Fruit fly (Drosophila melanogaster) whole organism, embryonic: ENCODE results near the gene Doc2.

ENCODE experiments used
- Adf1 ChIP-seq: fragments of 200-800 bp; sonication (Bioruptor generic); IDR thresholded peaks from 2 replicates; pipeline ENCODE4 v1.3.6; 2022; ENCODE audit warnings: missing biosample characterization, missing genetic modification characterization
- Aef1 ChIP-seq: fragments of 200-800 bp; sonication (Bioruptor generic); IDR thresholded peaks from 3 replicates; pipeline ENCODE4 v1.3.6; 2022; ENCODE audit warnings: missing biosample characterization, missing genetic modification characterization
- Antp ChIP-seq: fragments of 200-800 bp; sonication (Bioruptor generic); optimal IDR thresholded peaks from 3 replicates; lab custom pipeline; 2016; ENCODE audit warnings: missing biosample characterization, missing genetic modification characterization
- Bgb ChIP-seq: fragments of 200-800 bp; sonication (Bioruptor generic); IDR thresholded peaks from 2 replicates; pipeline ENCODE4 v1.3.6; 2022; ENCODE audit warnings: missing biosample characterization, missing genetic modification characterization; ENCODE audit not compliant: partially characterized antibody
- CG11504 ChIP-seq: fragments of 200-800 bp; sonication (Bioruptor generic); optimal IDR thresholded peaks from 3 replicates; lab custom pipeline; 2019; ENCODE audit warnings: missing biosample characterization, mild to moderate bottlenecking, missing genetic modification characterization, moderate library complexity
- CG11560 ChIP-seq: fragments of 200-800 bp; sonication (Bioruptor generic); IDR thresholded peaks from 3 replicates; pipeline ENCODE4 v1.3.6; 2022; ENCODE audit warnings: missing biosample characterization, missing genetic modification characterization
- CG12769 ChIP-seq: fragments of 200-800 bp; sonication (Bioruptor generic); optimal IDR thresholded peaks from 2 replicates; lab custom pipeline; 2019; ENCODE audit warnings: missing biosample characterization, mild to moderate bottlenecking, missing genetic modification characterization, moderate library complexity
- CG13894 ChIP-seq: fragments of 200-800 bp; sonication (Bioruptor generic); optimal IDR thresholded peaks from 3 replicates; lab custom pipeline; 2018; ENCODE audit warnings: missing biosample characterization, mild to moderate bottlenecking, missing genetic modification characterization, moderate library complexity
- CG15479 ChIP-seq: fragments of 200-800 bp; sonication (Bioruptor generic); optimal IDR thresholded peaks from 3 replicates; lab custom pipeline; 2019; ENCODE audit warnings: missing biosample characterization, mild to moderate bottlenecking, missing genetic modification characterization, moderate library complexity
- CG2712 ChIP-seq: fragments of 200-800 bp; optimal IDR thresholded peaks from 3 replicates; lab custom pipeline; 2019; ENCODE audit warnings: missing biosample characterization, mild to moderate bottlenecking, missing genetic modification characterization, moderate library complexity
- CG30431 ChIP-seq: fragments of 200-800 bp; sonication (Bioruptor generic); optimal IDR thresholded peaks from 2 replicates; lab custom pipeline; 2017; ENCODE audit warnings: missing biosample characterization, missing genetic modification characterization
- CG3163 ChIP-seq: fragments of 200-800 bp; sonication (Bioruptor generic); optimal IDR thresholded peaks from 3 replicates; lab custom pipeline; 2016; ENCODE audit warnings: missing biosample characterization, missing genetic modification characterization
- CG4617 ChIP-seq: fragments of 200-800 bp; sonication (Bioruptor generic); optimal IDR thresholded peaks from 3 replicates; lab custom pipeline; 2016; ENCODE audit warnings: missing biosample characterization, missing genetic modification characterization, borderline replicate concordance
- CG6254 ChIP-seq: fragments of 200-800 bp; sonication (Bioruptor generic); optimal IDR thresholded peaks from 3 replicates; lab custom pipeline; 2017; ENCODE audit warnings: mild to moderate bottlenecking, missing biosample characterization, missing genetic modification reagents, missing genetic modification characterization
- CG6689 ChIP-seq: fragments of 200-800 bp; sonication (Bioruptor generic); IDR thresholded peaks from 2 replicates; pipeline ENCODE4 v1.3.6; 2022; ENCODE audit warnings: missing biosample characterization, missing genetic modification characterization
- CG8388 ChIP-seq: fragments of 200-800 bp; sonication (Bioruptor generic); optimal IDR thresholded peaks from 2 replicates; lab custom pipeline; 2019; ENCODE audit warnings: missing biosample characterization, mild to moderate bottlenecking, missing genetic modification characterization, moderate library complexity
- Deaf1 ChIP-seq: fragments of 200-800 bp; optimal IDR thresholded peaks from 3 replicates; lab custom pipeline; 2019; ENCODE audit warnings: missing biosample characterization, mild to moderate bottlenecking, missing genetic modification characterization, moderate library complexity
- Dek ChIP-seq: fragments of 200-800 bp; sonication (Bioruptor generic); optimal IDR thresholded peaks from 3 replicates; lab custom pipeline; 2019; ENCODE audit warnings: missing biosample characterization, mild to moderate bottlenecking, missing genetic modification characterization, moderate library complexity
- Dip2 ChIP-seq: fragments of 200-800 bp; sonication (Bioruptor generic); IDR thresholded peaks from 2 replicates; pipeline ENCODE4 v1.3.6; 2022; ENCODE audit warnings: missing biosample characterization, missing genetic modification characterization
- Ets65A ChIP-seq: fragments of 200-800 bp; sonication (Bioruptor generic); peaks from one replicate; lab custom pipeline; 2016; ENCODE audit warnings: missing biosample characterization, missing genetic modification characterization
- Hey ChIP-seq: fragments of 200-800 bp; sonication (Bioruptor generic); optimal IDR thresholded peaks from 3 replicates; lab custom pipeline; 2018; ENCODE audit warnings: missing biosample characterization, mild to moderate bottlenecking, missing genetic modification characterization
- Nf-YB ChIP-seq: fragments of 200-800 bp; sonication (Bioruptor generic); optimal IDR thresholded peaks from 3 replicates; lab custom pipeline; 2019; ENCODE audit warnings: missing biosample characterization, mild to moderate bottlenecking, missing genetic modification characterization, moderate library complexity
- Nf-YC ChIP-seq: fragments of 200-800 bp; optimal IDR thresholded peaks from 3 replicates; lab custom pipeline; 2019; ENCODE audit warnings: missing biosample characterization, mild to moderate bottlenecking, missing genetic modification characterization, moderate library complexity
- Opbp ChIP-seq: fragments of 200-800 bp; sonication (Bioruptor generic); IDR thresholded peaks from 3 replicates; pipeline ENCODE4 v1.3.6; 2022; ENCODE audit warnings: missing biosample characterization, missing genetic modification characterization; ENCODE audit not compliant: partially characterized antibody
- Ssrp ChIP-seq: fragments of 200-800 bp; sonication (Bioruptor generic); optimal IDR thresholded peaks from 2 replicates; lab custom pipeline; 2018; ENCODE audit warnings: missing biosample characterization, mild to moderate bottlenecking, missing genetic modification characterization, moderate library complexity
- Trl ChIP-seq, 3 experiments: fragments of >200 bp in 2 of 3; fragments of 200-800 bp in 1 of 3; sonication (Bioruptor generic) in 1 of 3; optimal IDR thresholded peaks; 2 replicates in 1 of 3; 3 replicates in 2 of 3; lab custom pipeline; 2016 to 2017; ENCODE audit warnings: missing biosample characterization in 1 of 3, missing genetic modification characterization in 1 of 3
- abd-A ChIP-seq: fragments of 200-800 bp; sonication (Bioruptor generic); optimal IDR thresholded peaks from 3 replicates; lab custom pipeline; 2019; ENCODE audit warnings: missing biosample characterization, mild to moderate bottlenecking, missing genetic modification characterization, moderate library complexity
- amos ChIP-seq: fragments of 200-800 bp; sonication (Bioruptor generic); IDR thresholded peaks from 2 replicates; pipeline ENCODE4 v1.3.6; 2022; ENCODE audit warnings: missing biosample characterization, missing genetic modification characterization; ENCODE audit not compliant: partially characterized antibody
- bbx ChIP-seq: fragments of 200-800 bp; sonication (Bioruptor generic); IDR thresholded peaks from 2 replicates; pipeline ENCODE4 v1.3.6; 2022; ENCODE audit warnings: missing biosample characterization, missing genetic modification characterization; ENCODE audit not compliant: partially characterized antibody
- br ChIP-seq: fragments of >200 bp; optimal IDR thresholded peaks from 2 replicates; lab custom pipeline; 2017
- crol ChIP-seq: fragments of 200-800 bp; sonication (Bioruptor generic); IDR thresholded peaks from 2 replicates; pipeline ENCODE4 v1.3.6; 2022; ENCODE audit warnings: missing biosample characterization, missing genetic modification characterization
- dan ChIP-seq: fragments of 200-800 bp; sonication (Bioruptor generic); IDR thresholded peaks from 2 replicates; pipeline ENCODE4 v1.3.6; 2022; ENCODE audit warnings: missing biosample characterization, missing genetic modification characterization
- ewg ChIP-seq: fragments of 200-800 bp; sonication (Bioruptor generic); optimal IDR thresholded peaks from 3 replicates; lab custom pipeline; 2017; ENCODE audit warnings: mild to moderate bottlenecking, missing biosample characterization, missing genetic modification reagents, missing genetic modification characterization
- gcm ChIP-seq: fragments of 200-800 bp; sonication (Bioruptor generic); optimal IDR thresholded peaks from 2 replicates; lab custom pipeline; 2019; ENCODE audit warnings: missing biosample characterization, mild to moderate bottlenecking, missing genetic modification characterization, moderate library complexity
- hth ChIP-seq: fragments of >200 bp; optimal IDR thresholded peaks from 2 replicates; lab custom pipeline; 2017; ENCODE audit warnings: inconsistent platforms
- kni ChIP-seq: fragments of 200-800 bp; sonication (Bioruptor generic); optimal IDR thresholded peaks from 3 replicates; lab custom pipeline; 2017; ENCODE audit warnings: mild to moderate bottlenecking, missing biosample characterization, missing genetic modification reagents, missing genetic modification characterization
- lab ChIP-seq: fragments of 200-800 bp; sonication (Bioruptor generic); optimal IDR thresholded peaks from 3 replicates; lab custom pipeline; 2017; ENCODE audit warnings: missing biosample characterization, missing genetic modification characterization, mild to moderate bottlenecking, moderate library complexity, missing genetic modification reagents
- oc ChIP-seq: fragments of 200-800 bp; sonication (Bioruptor generic); optimal IDR thresholded peaks from 2 replicates; lab custom pipeline; 2018; ENCODE audit warnings: missing biosample characterization, mild to moderate bottlenecking, missing genetic modification characterization, moderate library complexity
- pan ChIP-seq, 4 experiments: fragments of >200 bp in 3 of 4; fragments of 200-800 bp in 1 of 4; sonication (Bioruptor generic) in 1 of 4; optimal IDR thresholded peaks in 3 of 4; IDR thresholded peaks in 1 of 4; 2 replicates each; pipeline versions ENCODE4 v1.3.6 to Lab custom; 2017 to 2022; ENCODE audit warnings: missing biosample characterization in 2 of 4, missing genetic modification characterization in 2 of 4, mixed read lengths in 1 of 4
- pita ChIP-seq: fragments of 200-800 bp; sonication (Bioruptor generic); optimal IDR thresholded peaks from 2 replicates; lab custom pipeline; 2017; ENCODE audit warnings: missing biosample characterization, mild to moderate bottlenecking, missing genetic modification characterization
- pros ChIP-seq: fragments of 200-800 bp; sonication (Bioruptor generic); optimal IDR thresholded peaks from 3 replicates; lab custom pipeline; 2019; ENCODE audit warnings: missing biosample characterization, mild to moderate bottlenecking, missing genetic modification characterization, moderate library complexity
- repo ChIP-seq: fragments of 200-800 bp; sonication (Bioruptor generic); optimal IDR thresholded peaks from 2 replicates; lab custom pipeline; 2016; ENCODE audit warnings: missing biosample characterization, missing genetic modification characterization
- row ChIP-seq: fragments of 200-800 bp; sonication (Bioruptor generic); IDR thresholded peaks from 3 replicates; pipeline ENCODE4 v1.3.6; 2022; ENCODE audit warnings: missing biosample characterization, missing genetic modification characterization
- run ChIP-seq: fragments of 200-800 bp; sonication (Bioruptor generic); optimal IDR thresholded peaks from 3 replicates; lab custom pipeline; 2018; ENCODE audit warnings: missing biosample characterization, mild to moderate bottlenecking, missing genetic modification characterization
- schlank ChIP-seq: fragments of 200-800 bp; sonication (Bioruptor generic); optimal IDR thresholded peaks from 2 replicates; lab custom pipeline; 2018; ENCODE audit warnings: missing biosample characterization, mild to moderate bottlenecking, missing genetic modification characterization
- scrt ChIP-seq: fragments of 200-800 bp; sonication (Bioruptor generic); optimal IDR thresholded peaks from 2 replicates; lab custom pipeline; 2018; ENCODE audit warnings: missing biosample characterization, mild to moderate bottlenecking, missing genetic modification characterization, moderate library complexity
- seq ChIP-seq: fragments of 200-800 bp; sonication (Bioruptor generic); IDR thresholded peaks from 2 replicates; pipeline ENCODE4 v1.3.6; 2022; ENCODE audit warnings: missing biosample characterization, missing genetic modification characterization
- stc ChIP-seq: fragments of 200-800 bp; sonication (Bioruptor generic); IDR thresholded peaks from 2 replicates; pipeline ENCODE4 v1.3.6; 2022; ENCODE audit warnings: missing biosample characterization, missing genetic modification characterization
- tgo ChIP-seq: fragments of 200-800 bp; sonication (Bioruptor generic); IDR thresholded peaks from 3 replicates; pipeline ENCODE4 v1.3.6; 2022; ENCODE audit warnings: missing biosample characterization, missing genetic modification characterization
- zfh1 ChIP-seq: fragments of 200-800 bp; sonication (Bioruptor generic); IDR thresholded peaks from 3 replicates; pipeline ENCODE4 v1.3.6; 2022; ENCODE audit warnings: missing biosample characterization, missing genetic modification characterization

Gene Doc2

dm6 chr3L:9051830-9052259 is 32.8 kb upstream of the Doc2 start:
- TF ChIP-seq scrt (GFP tag; lab: Kevin White, UChicago): peak; percentile 92
- no peak for TF ChIP-seq CG15479 (GFP tag; lab: Kevin White, UChicago)
- TF ChIP-seq pita (GFP tag; lab: Kevin White, UChicago): no peak
- TF ChIP-seq Deaf1 (tag; lab: Kevin White, UChicago): peak; percentile 94
- TF ChIP-seq seq (GFP tag; lab: Robert Waterston, UW): peak; percentile 73
- TF ChIP-seq schlank (tag; lab: Kevin White, UChicago): no peak
- TF ChIP-seq CG12769 (tag; lab: Kevin White, UChicago): no peak
- no peak for TF ChIP-seq zfh1 (GFP tag; lab: Robert Waterston, UW)
- TF ChIP-seq CG11560 (tag; lab: Robert Waterston, UW): no peak
- TF ChIP-seq Antp (GFP tag; lab: Kevin White, UChicago): no peak
- no peak for TF ChIP-seq hth (lab: Kevin White, UChicago)
- TF ChIP-seq CG13894 (tag; lab: Kevin White, UChicago): peak; percentile 68
- TF ChIP-seq repo (GFP tag; lab: Kevin White, UChicago): no peak
- no peak for TF ChIP-seq br
- no peak for TF ChIP-seq CG2712 (tag; lab: Kevin White, UChicago)
- TF ChIP-seq CG8388: no peak
- peak; percentile 14 for TF ChIP-seq gcm (GFP tag; lab: Kevin White, UChicago)
- TF ChIP-seq tgo: no peak
- TF ChIP-seq run: no peak
- peak; percentile 64 for TF ChIP-seq Hey
- no peak for TF ChIP-seq row (GFP tag; lab: Robert Waterston, UW)
- TF ChIP-seq bbx (GFP tag; lab: Robert Waterston, UW): no peak
- TF ChIP-seq pros: peak; percentile 76
- TF ChIP-seq Ssrp (tag; lab: Kevin White, UChicago): no peak
- TF ChIP-seq CG6689: no peak
- TF ChIP-seq CG30431: no peak
- TF ChIP-seq Aef1 (GFP tag; lab: Robert Waterston, UW): no peak
- no peak for TF ChIP-seq pan (optimal IDR thresholded peaks at IDR 0.05; lab: Kevin White, UChicago)
- TF ChIP-seq pan (GFP tag; optimal IDR thresholded peaks at IDR 0.05 in 1 of 2, IDR thresholded peaks at IDR 0.05 in 1 of 2): no peak
- TF ChIP-seq Nf-YB: no peak
- TF ChIP-seq crol (GFP tag; lab: Robert Waterston, UW): peak; percentile 69
- peak; percentile 16 for TF ChIP-seq lab
- no peak for TF ChIP-seq CG3163 (GFP tag; lab: Kevin White, UChicago)
- TF ChIP-seq CG4617 (GFP tag; lab: Kevin White, UChicago): no peak
- TF ChIP-seq Adf1 (GFP tag; lab: Robert Waterston, UW): peak; percentile 40; the same call in 1 of the 2 replicates
- TF ChIP-seq Ets65A: no peak
- TF ChIP-seq oc (tag; lab: Kevin White, UChicago): peak; percentile 32
- no peak for TF ChIP-seq stc (GFP tag; lab: Robert Waterston, UW)
- TF ChIP-seq Dip2 (GFP tag; lab: Robert Waterston, UW): no peak
- TF ChIP-seq abd-A (tag; lab: Kevin White, UChicago): peak; percentile 89
- no peak for TF ChIP-seq amos (GFP tag; lab: Robert Waterston, UW)
- peak; percentile 22 for TF ChIP-seq CG11504 (tag; lab: Kevin White, UChicago)
- peak; percentile 47 for TF ChIP-seq Nf-YC (tag; lab: Kevin White, UChicago)
- no peak for TF ChIP-seq Opbp (GFP tag; lab: Robert Waterston, UW)
- no peak for TF ChIP-seq CG6254 (GFP tag; lab: Kevin White, UChicago)
- peak; percentile 77 for TF ChIP-seq ewg
- peak; percentile 47 to 51 for TF ChIP-seq Trl (optimal IDR thresholded peaks at IDR 0.05; lab: Kevin White, UChicago)
- TF ChIP-seq Trl (GFP tag; optimal IDR thresholded peaks at IDR 0.05; lab: Kevin White, UChicago): no peak
- TF ChIP-seq kni (GFP tag; lab: Kevin White, UChicago): peak; percentile 50
- 0 out of 2 replicates have a peak, but pooled peaks have one; percentile 22 for TF ChIP-seq Bgb
- TF ChIP-seq Dek (tag; lab: Kevin White, UChicago): no peak
- no peak for TF ChIP-seq dan (GFP tag; lab: Robert Waterston, UW)
